Fruit fly (Drosophila melanogaster) whole organism, embryonic: ENCODE data around the gene CG32816.
A peak's percentile ranks its signal among the peaks of the same experiment; 100 is the strongest.

Experiments used
- B-H2 ChIP-seq: fragments of 200-800 bp; sonication (Bioruptor generic); optimal IDR thresholded peaks from 2 replicates; lab custom pipeline; 2018; ENCODE audit warnings: missing biosample characterization, mild to moderate bottlenecking, missing genetic modification characterization
- BEAF-32 ChIP-seq: fragments of 200-800 bp; sonication (Bioruptor generic); optimal IDR thresholded peaks from 3 replicates; lab custom pipeline; 2017; ENCODE audit warnings: missing biosample characterization, missing genetic modification characterization, mild to moderate bottlenecking, moderate library complexity, missing genetic modification reagents
- CG10321 ChIP-seq: fragments of 200-800 bp; sonication (Bioruptor generic); IDR thresholded peaks from 2 replicates; pipeline ENCODE4 v1.3.6; 2022; ENCODE audit warnings: missing biosample characterization, missing genetic modification characterization
- CG10366 ChIP-seq: fragments of 200-800 bp; sonication (Bioruptor generic); IDR thresholded peaks from 2 replicates; pipeline ENCODE4 v1.3.6; 2022; ENCODE audit warnings: missing biosample characterization, missing genetic modification characterization
- CG11247 ChIP-seq: fragments of 200-800 bp; sonication (Bioruptor generic); IDR thresholded peaks from 2 replicates; pipeline ENCODE4 v1.3.6; 2022; ENCODE audit warnings: missing biosample characterization, missing genetic modification characterization
- CG12104 ChIP-seq: fragments of 200-800 bp; sonication (Bioruptor generic); optimal IDR thresholded peaks from 3 replicates; lab custom pipeline; 2016; ENCODE audit warnings: missing biosample characterization, missing genetic modification characterization
- CG12219 ChIP-seq: fragments of 200-800 bp; sonication (Bioruptor generic); optimal IDR thresholded peaks from 3 replicates; lab custom pipeline; 2018; ENCODE audit warnings: missing biosample characterization, mild to moderate bottlenecking, missing genetic modification characterization
- CG12391 ChIP-seq: fragments of 200-800 bp; sonication (Bioruptor generic); optimal IDR thresholded peaks from 3 replicates; lab custom pipeline; 2018; ENCODE audit warnings: missing biosample characterization, mild to moderate bottlenecking, missing genetic modification characterization, moderate library complexity
- CG12744 ChIP-seq: fragments of 200-800 bp; sonication (Bioruptor generic); optimal IDR thresholded peaks from 2 replicates; lab custom pipeline; 2016; ENCODE audit warnings: missing biosample characterization, missing genetic modification characterization
- CG13123 ChIP-seq: fragments of 200-800 bp; sonication (Bioruptor generic); optimal IDR thresholded peaks from 2 replicates; lab custom pipeline; 2016; ENCODE audit warnings: missing biosample characterization, missing genetic modification characterization
- CG13287 ChIP-seq: fragments of 200-800 bp; sonication (Bioruptor generic); IDR thresholded peaks from 2 replicates; pipeline ENCODE4 v1.3.6; 2022; ENCODE audit warnings: missing biosample characterization, missing genetic modification characterization; ENCODE audit not compliant: partially characterized antibody
- CG15011 ChIP-seq: fragments of 200-800 bp; sonication (Bioruptor generic); optimal IDR thresholded peaks from 3 replicates; lab custom pipeline; 2018; ENCODE audit warnings: missing biosample characterization, mild to moderate bottlenecking, missing genetic modification characterization
- CG1603 ChIP-seq: fragments of 200-800 bp; sonication (Bioruptor generic); optimal IDR thresholded peaks from 2 replicates; lab custom pipeline; 2019; ENCODE audit warnings: missing biosample characterization, mild to moderate bottlenecking, missing genetic modification characterization, moderate library complexity
- CG17186 ChIP-seq: fragments of 200-800 bp; sonication (Bioruptor generic); optimal IDR thresholded peaks from 3 replicates; lab custom pipeline; 2017; ENCODE audit warnings: missing biosample characterization, missing genetic modification reagents, missing genetic modification characterization
- CG17361 ChIP-seq: fragments of 200-800 bp; sonication (Bioruptor generic); IDR thresholded peaks from 3 replicates; pipeline ENCODE4 v1.3.6; 2022; ENCODE audit warnings: missing biosample characterization, missing genetic modification characterization
- CG17829 ChIP-seq: fragments of 200-800 bp; optimal IDR thresholded peaks from 2 replicates; lab custom pipeline; 2019; ENCODE audit warnings: missing biosample characterization, mild to moderate bottlenecking, missing genetic modification characterization, moderate library complexity
- CG1792 ChIP-seq: fragments of 200-800 bp; sonication (Bioruptor generic); optimal IDR thresholded peaks from 2 replicates; lab custom pipeline; 2016; ENCODE audit warnings: missing biosample characterization, missing genetic modification characterization
- CG2129 ChIP-seq: fragments of 200-800 bp; sonication (Bioruptor generic); IDR thresholded peaks from 2 replicates; pipeline ENCODE4 v1.3.6; 2022; ENCODE audit warnings: missing biosample characterization, missing genetic modification characterization; ENCODE audit not compliant: partially characterized antibody
- CG2199 ChIP-seq: fragments of 200-800 bp; sonication (Bioruptor generic); IDR thresholded peaks from 3 replicates; pipeline ENCODE4 v1.3.6; 2022; ENCODE audit warnings: missing biosample characterization, missing genetic modification characterization
- CG2202 ChIP-seq: fragments of 200-800 bp; sonication (Bioruptor generic); optimal IDR thresholded peaks from 2 replicates; lab custom pipeline; 2018; ENCODE audit warnings: missing biosample characterization, mild to moderate bottlenecking, missing genetic modification characterization
- CG42726 ChIP-seq: fragments of 200-800 bp; sonication (Bioruptor generic); IDR thresholded peaks from 2 replicates; pipeline ENCODE4 v1.3.6; 2022; ENCODE audit warnings: missing biosample characterization, missing genetic modification characterization; ENCODE audit not compliant: partially characterized antibody
- CG9215 ChIP-seq: fragments of 200-800 bp; sonication (Bioruptor generic); IDR thresholded peaks from 2 replicates; pipeline ENCODE4 v1.3.6; 2022; ENCODE audit warnings: missing biosample characterization, missing genetic modification characterization
- CTCF ChIP-seq: fragments of 200-800 bp; sonication (Bioruptor generic); optimal IDR thresholded peaks from 2 replicates; lab custom pipeline; 2017; ENCODE audit warnings: missing biosample characterization, mild to moderate bottlenecking, missing genetic modification characterization, moderate library complexity
- CkIIα-i1 ChIP-seq: fragments of 200-800 bp; sonication (Bioruptor generic); IDR thresholded peaks from 2 replicates; pipeline ENCODE4 v1.3.6; 2022; ENCODE audit warnings: missing biosample characterization, missing genetic modification characterization
- CoRest ChIP-seq: fragments of 200-800 bp; sonication (Bioruptor generic); optimal IDR thresholded peaks from 3 replicates; lab custom pipeline; 2018; ENCODE audit warnings: missing biosample characterization, mild to moderate bottlenecking, missing genetic modification characterization, moderate library complexity
- Dp ChIP-seq: fragments of 200-800 bp; sonication (Bioruptor generic); optimal IDR thresholded peaks from 2 replicates; lab custom pipeline; 2018; ENCODE audit warnings: missing biosample characterization, mild to moderate bottlenecking, missing genetic modification characterization, moderate library complexity
- ERR ChIP-seq: fragments of 200-800 bp; sonication (Bioruptor generic); optimal IDR thresholded peaks from 2 replicates; lab custom pipeline; 2016; ENCODE audit warnings: missing biosample characterization, missing genetic modification characterization
- HmgZ ChIP-seq: fragments of 200-800 bp; sonication (Bioruptor generic); optimal IDR thresholded peaks from 2 replicates; lab custom pipeline; 2018; ENCODE audit warnings: missing biosample characterization, mild to moderate bottlenecking, missing genetic modification characterization
- Hr78 ChIP-seq, 2 experiments: fragments of 200-800 bp in 1 of 2; fragments of >200 bp in 1 of 2; sonication (Bioruptor generic) in 1 of 2; optimal IDR thresholded peaks; 2 replicates each; lab custom pipeline; 2017 to 2019; ENCODE audit warnings: missing biosample characterization in 2 of 2, missing genetic modification characterization in 2 of 2, mild to moderate bottlenecking in 1 of 2, moderate library complexity in 1 of 2
- MTF-1 ChIP-seq: fragments of 200-800 bp; sonication (Bioruptor generic); optimal IDR thresholded peaks from 2 replicates; lab custom pipeline; 2018; ENCODE audit warnings: missing biosample characterization, mild to moderate bottlenecking, missing genetic modification characterization, borderline replicate concordance
- Mes4 ChIP-seq: fragments of 200-800 bp; sonication (Bioruptor generic); optimal IDR thresholded peaks from 2 replicates; lab custom pipeline; 2016; ENCODE audit warnings: missing biosample characterization, missing genetic modification characterization
- NC2β ChIP-seq: fragments of 200-800 bp; sonication (Bioruptor generic); optimal IDR thresholded peaks from 2 replicates; lab custom pipeline; 2016; ENCODE audit warnings: missing biosample characterization, missing genetic modification characterization
- Poxn ChIP-seq: fragments of 200-800 bp; sonication (Bioruptor generic); IDR thresholded peaks from 2 replicates; pipeline ENCODE4 v1.3.6; 2022; ENCODE audit warnings: missing biosample characterization, missing genetic modification characterization
- ac ChIP-seq: fragments of 200-800 bp; sonication (Bioruptor generic); optimal IDR thresholded peaks from 3 replicates; lab custom pipeline; 2017; ENCODE audit warnings: missing biosample characterization, mild to moderate bottlenecking, missing genetic modification characterization
- bab2 ChIP-seq: fragments of 200-800 bp; sonication (Bioruptor generic); optimal IDR thresholded peaks from 2 replicates; lab custom pipeline; 2016; ENCODE audit warnings: missing biosample characterization, missing genetic modification characterization
- bsh ChIP-seq, 2 experiments: fragments of 200-800 bp; sonication (Bioruptor generic); optimal IDR thresholded peaks; 2 replicates each; lab custom pipeline; 2017 to 2018; ENCODE audit warnings: mild to moderate bottlenecking in 2 of 2, missing biosample characterization in 2 of 2, missing genetic modification characterization in 2 of 2, moderate library complexity in 1 of 2
- dm ChIP-seq: fragments of 200-800 bp; sonication (Bioruptor generic); optimal IDR thresholded peaks from 3 replicates; lab custom pipeline; 2016; ENCODE audit warnings: missing biosample characterization, missing genetic modification characterization
- dmrt11E ChIP-seq: fragments of 200-800 bp; sonication (Bioruptor generic); optimal IDR thresholded peaks from 3 replicates; lab custom pipeline; 2018; ENCODE audit warnings: missing biosample characterization, mild to moderate bottlenecking, missing genetic modification characterization, moderate library complexity
- fru ChIP-seq: fragments of >200 bp; optimal IDR thresholded peaks from 2 replicates; lab custom pipeline; 2017
- grn ChIP-seq: fragments of 200-800 bp; sonication (Bioruptor generic); optimal IDR thresholded peaks from 3 replicates; lab custom pipeline; 2017; ENCODE audit warnings: missing biosample characterization, missing genetic modification characterization
- gsb ChIP-seq: fragments of 200-800 bp; sonication (Bioruptor generic); IDR thresholded peaks from 2 replicates; pipeline ENCODE4 v1.3.6; 2022; ENCODE audit warnings: missing biosample characterization, missing genetic modification characterization
- h ChIP-seq: fragments of >200 bp; optimal IDR thresholded peaks from 2 replicates; lab custom pipeline; 2017
- ind ChIP-seq: fragments of 200-800 bp; sonication (Bioruptor generic); optimal IDR thresholded peaks from 3 replicates; lab custom pipeline; 2016; ENCODE audit warnings: missing biosample characterization, missing genetic modification characterization
- jigr1 ChIP-seq: fragments of 200-800 bp; sonication (Bioruptor generic); IDR thresholded peaks from 3 replicates; pipeline ENCODE4 v1.3.6; 2022; ENCODE audit warnings: missing biosample characterization, missing genetic modification characterization
- sens ChIP-seq: fragments of 200-800 bp; sonication (Bioruptor generic); peaks from one replicate; lab custom pipeline; 2016; ENCODE audit warnings: missing biosample characterization, missing genetic modification characterization
- sisA ChIP-seq: fragments of 200-800 bp; sonication (Bioruptor generic); IDR thresholded peaks from 2 replicates; pipeline ENCODE4 v1.3.6; 2022; ENCODE audit warnings: missing biosample characterization, missing genetic modification characterization
- slbo ChIP-seq: fragments of 200-800 bp; sonication (Bioruptor generic); IDR thresholded peaks from 2 replicates; pipeline ENCODE4 v1.3.6; 2022; ENCODE audit warnings: missing biosample characterization, missing genetic modification characterization
- slou ChIP-seq: fragments of 200-800 bp; sonication (Bioruptor generic); optimal IDR thresholded peaks from 3 replicates; lab custom pipeline; 2016; ENCODE audit warnings: missing biosample characterization, missing genetic modification characterization
- ssp ChIP-seq: fragments of 200-800 bp; sonication (Bioruptor generic); IDR thresholded peaks from 2 replicates; pipeline ENCODE4 v1.3.6; 2022; ENCODE audit warnings: missing biosample characterization, missing genetic modification characterization
- tin ChIP-seq: fragments of 200-800 bp; sonication (Bioruptor generic); optimal IDR thresholded peaks from 3 replicates; lab custom pipeline; 2016; ENCODE audit warnings: missing biosample characterization, missing genetic modification characterization
- trh ChIP-seq: fragments of 200-800 bp; sonication (Bioruptor generic); optimal IDR thresholded peaks from 2 replicates; lab custom pipeline; 2016; ENCODE audit warnings: missing biosample characterization, missing genetic modification characterization
- tup ChIP-seq: fragments of 200-800 bp; sonication (Bioruptor generic); optimal IDR thresholded peaks from 2 replicates; lab custom pipeline; 2016; ENCODE audit warnings: missing biosample characterization, mild to moderate bottlenecking, missing genetic modification characterization, moderate library complexity
- yki ChIP-seq: fragments of >200 bp; optimal IDR thresholded peaks from 3 replicates; lab custom pipeline; 2018

The CG32816 gene

DNA sequence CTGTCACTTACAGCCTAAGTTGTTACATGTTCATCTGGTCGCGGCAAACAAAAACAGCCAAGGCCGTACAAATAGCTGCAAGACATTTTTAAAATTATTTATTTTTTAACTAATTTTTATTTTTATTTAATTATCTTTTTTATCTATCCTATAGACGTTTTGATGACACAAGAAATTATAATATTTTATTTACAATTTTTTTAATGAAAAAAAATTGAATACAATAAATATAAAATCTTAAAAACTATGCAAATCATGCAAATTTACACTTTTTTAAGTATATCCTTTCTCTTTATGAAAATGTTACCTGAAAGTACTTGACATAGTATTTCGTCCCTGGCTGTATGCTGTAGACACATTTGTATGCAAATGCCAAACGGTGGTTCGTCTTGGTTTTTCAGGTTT, 132.4 kb downstream of the CG32816 start (continued):
- TF ChIP-seq MTF-1 (GFP tag; lab: Kevin White, UChicago) = no peak
- TF ChIP-seq B-H2 (GFP tag; lab: Kevin White, UChicago) = no peak
- no peak for TF ChIP-seq CG15011 (GFP tag; lab: Kevin White, UChicago)
- TF ChIP-seq ssp (GFP tag; lab: Robert Waterston, UW) = peak; percentile 56
- TF ChIP-seq CG11247 = no peak
- TF ChIP-seq CTCF = no peak
- TF ChIP-seq Mes4 (GFP tag; lab: Kevin White, UChicago) = no peak
- TF ChIP-seq BEAF-32 = no peak
- 0 out of 3 replicates have a peak, but pooled peaks have one; percentile 12 for TF ChIP-seq jigr1 (GFP tag; lab: Robert Waterston, UW)
- no peak for TF ChIP-seq CG13287 (GFP tag; lab: Robert Waterston, UW)
- no peak for TF ChIP-seq Poxn
- TF ChIP-seq CG2129 (GFP tag; lab: Robert Waterston, UW) = no peak
- TF ChIP-seq dmrt11E (tag; lab: Kevin White, UChicago) = peak; percentile 76
- TF ChIP-seq CG13123 (GFP tag; lab: Kevin White, UChicago) = no peak
- TF ChIP-seq slbo = peak; percentile 57
- peak; percentile 85 for TF ChIP-seq CG12391 (tag; lab: Kevin White, UChicago)
- peak; percentile 44 for TF ChIP-seq ind (GFP tag; lab: Kevin White, UChicago)
- no peak for TF ChIP-seq h (lab: Kevin White, UChicago)
- TF ChIP-seq sens (GFP tag; lab: Kevin White, UChicago) = peak; percentile 60
- TF ChIP-seq CkIIα-i1 (GFP tag; lab: Robert Waterston, UW) = no peak
- peak in 1 of 2 experiments; percentile 70 for TF ChIP-seq Hr78 (GFP tag; optimal IDR thresholded peaks at IDR 0.05; lab: Kevin White, UChicago)
- no peak for TF ChIP-seq bab2 (GFP tag; lab: Kevin White, UChicago)
- no peak for TF ChIP-seq CG1792 (GFP tag; lab: Kevin White, UChicago)
- peak; percentile 15 for TF ChIP-seq trh
- no peak; the same call in 1 of the 2 replicates for TF ChIP-seq CG9215 (GFP tag; lab: Robert Waterston, UW)
- TF ChIP-seq gsb (GFP tag; lab: Robert Waterston, UW) = no peak
- no peak for TF ChIP-seq HmgZ (tag; lab: Kevin White, UChicago)
- TF ChIP-seq CG42726 = no peak
- TF ChIP-seq yki = no peak
- TF ChIP-seq bsh (GFP tag; optimal IDR thresholded peaks at IDR 0.05; lab: Kevin White, UChicago) = peak in 1 of 2 experiments; percentile 77
- TF ChIP-seq Dp (GFP tag; lab: Kevin White, UChicago) = no peak
- no peak for TF ChIP-seq CG17186 (GFP tag; lab: Kevin White, UChicago)
- TF ChIP-seq ac = peak; percentile 43
- TF ChIP-seq CG12744 (GFP tag; lab: Kevin White, UChicago) = no peak
- TF ChIP-seq slou (GFP tag; lab: Kevin White, UChicago) = no peak
- TF ChIP-seq CG1603 (tag; lab: Kevin White, UChicago) = no peak
- TF ChIP-seq grn (GFP tag; lab: Kevin White, UChicago) = no peak
- no peak for TF ChIP-seq dm (GFP tag; lab: Kevin White, UChicago)
- TF ChIP-seq CG17829 (tag; lab: Kevin White, UChicago) = peak; percentile 90
- no peak for TF ChIP-seq sisA (GFP tag; lab: Robert Waterston, UW)
- TF ChIP-seq CoRest (tag; lab: Kevin White, UChicago) = peak; percentile 91
- TF ChIP-seq CG2202 = peak; percentile 40
- no peak for TF ChIP-seq CG10321 (GFP tag; lab: Robert Waterston, UW)
- TF ChIP-seq tup = no peak
- no peak for TF ChIP-seq fru
- peak; percentile 61 for TF ChIP-seq CG12104 (GFP tag; lab: Kevin White, UChicago)
- peak; percentile 90 for TF ChIP-seq CG17361
- no peak for TF ChIP-seq ERR
- TF ChIP-seq tin = peak; percentile 24
- TF ChIP-seq CG10366 (GFP tag; lab: Robert Waterston, UW) = no peak
- TF ChIP-seq CG12219 (GFP tag; lab: Kevin White, UChicago) = peak; percentile 3
- no peak for TF ChIP-seq CG2199 (GFP tag; lab: Robert Waterston, UW)
- no peak for TF ChIP-seq NC2β (GFP tag; lab: Kevin White, UChicago)
